In the genomic region with DNA sequence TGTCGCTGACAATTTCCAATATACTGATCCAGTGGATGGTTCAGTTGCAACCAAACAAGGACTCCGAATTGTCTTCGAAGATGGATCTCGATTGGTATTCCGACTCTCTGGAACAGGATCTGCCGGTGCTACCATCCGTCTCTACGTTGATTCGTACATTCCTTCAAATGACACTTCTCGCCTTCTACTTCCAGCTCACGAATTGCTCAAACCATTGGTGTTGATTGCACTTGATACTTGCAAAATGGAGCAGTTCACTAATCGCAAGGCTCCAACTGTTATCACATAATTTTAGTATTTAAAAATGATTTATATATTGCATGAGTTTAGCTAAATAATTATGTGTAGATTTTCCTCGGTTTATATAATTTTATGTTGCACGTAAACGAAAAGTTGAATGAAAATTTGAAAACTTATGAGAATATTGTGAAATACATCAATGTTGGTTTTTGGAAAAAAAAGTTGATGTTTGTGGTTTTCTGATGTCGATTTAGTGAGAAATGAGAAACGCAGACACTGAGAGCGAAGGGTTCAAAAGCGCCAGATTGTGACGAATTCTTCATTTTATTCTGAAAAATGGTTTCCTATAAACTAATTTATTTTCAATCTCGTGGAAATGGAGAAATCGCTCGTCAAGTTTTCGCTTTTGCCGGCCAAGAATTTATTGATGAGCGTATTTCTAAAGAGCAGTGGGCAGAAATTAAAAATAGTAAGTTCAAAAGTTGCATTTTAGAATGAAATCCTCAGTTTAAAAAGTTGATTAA, we compare ENCODE assay signal across 5 worm cellular contexts.
TF ChIP-seq lines count a peak whose summit lies in the region.

A gene (plus strand): TSS at position 574 of the 764 bp plus-strand sequence.

TF ChIP-seq in whole organism, L1 larva, 84 proteins besides CTCF, POLR2A, EP300 and RAD21 (continued from another document and continues in another):
- TF ChIP-seq egl-27 (tag; optimal IDR thresholded peaks at IDR 0.05; lab: Kevin White, UChicago) = no peak
- no peak for TF ChIP-seq mef-2 (tag; optimal IDR thresholded peaks at IDR 0.05; lab: Kevin White, UChicago)
- no peak for TF ChIP-seq fkh-10 (GFP tag; optimal IDR thresholded peaks at IDR 0.05; lab: Kevin White, UChicago)
- no peak for TF ChIP-seq lin-39 (tag; optimal IDR thresholded peaks at IDR 0.05; lab: Kevin White, UChicago)
- TF ChIP-seq dpl-1 (GFP tag; optimal IDR thresholded peaks at IDR 0.05; lab: Kevin White, UChicago) = peak in 1 of 3 experiments; percentile 8
- TF ChIP-seq ceh-63 (GFP tag; optimal IDR thresholded peaks at IDR 0.05; lab: Kevin White, UChicago) = no peak
- no peak for TF ChIP-seq vab-15 (tag; optimal IDR thresholded peaks at IDR 0.05; lab: Kevin White, UChicago)
- no peak for TF ChIP-seq ceh-8 (GFP tag; optimal IDR thresholded peaks at IDR 0.05; lab: Kevin White, UChicago)
- TF ChIP-seq fos-1 (tag; optimal IDR thresholded peaks at IDR 0.05; lab: Kevin White, UChicago) = no peak
- TF ChIP-seq nhr-47 (tag; optimal IDR thresholded peaks at IDR 0.05; lab: Kevin White, UChicago) = peak; percentile 16
- no peak for TF ChIP-seq hlh-17 (GFP tag; optimal IDR thresholded peaks at IDR 0.05; lab: Kevin White, UChicago; ENCODE audit: borderline replicate concordance)
- TF ChIP-seq lin-35 (GFP tag; optimal IDR thresholded peaks at IDR 0.05; lab: Kevin White, UChicago) = peak in 1 of 2 experiments; percentile 34
- peak; percentile 0 to 7 for TF ChIP-seq efl-1 (optimal IDR thresholded peaks at IDR 0.05; lab: Kevin White, UChicago)
- peak in 1 of 2 experiments; percentile 55 for TF ChIP-seq efl-1 (GFP tag; optimal IDR thresholded peaks at IDR 0.05 in 1 of 2; lab: Kevin White, UChicago)
- no peak for TF ChIP-seq ces-1 (GFP tag; optimal IDR thresholded peaks at IDR 0.05; lab: Kevin White, UChicago)
- TF ChIP-seq ama-1 (optimal IDR thresholded peaks at IDR 0.05; lab: Kevin White, UChicago) = peak; percentile 77
- TF ChIP-seq isw-1 (GFP tag; IDR thresholded peaks at IDR 0.05; lab: Robert Waterston, UW) = no peak
- TF ChIP-seq skn-1 (tag; optimal IDR thresholded peaks at IDR 0.05; lab: Kevin White, UChicago) = peak; percentile 37
- peak; percentile 21; the same call in 1 of the 2 replicates for TF ChIP-seq nhr-19 (GFP tag; conservative IDR thresholded peaks at IDR 0.05; lab: Robert Waterston, UW)
- peak; percentile 26 for TF ChIP-seq fkh-8 (tag; optimal IDR thresholded peaks at IDR 0.05; lab: Kevin White, UChicago)
- TF ChIP-seq nhr-85 (tag; lab: Kevin White, UChicago) = peak; percentile 60
- TF ChIP-seq tlp-1 (tag; optimal IDR thresholded peaks at IDR 0.05; lab: Kevin White, UChicago) = no peak
- TF ChIP-seq tbx-2 (tag; optimal IDR thresholded peaks at IDR 0.05; lab: Kevin White, UChicago) = no peak
- TF ChIP-seq ztf-4 (tag; optimal IDR thresholded peaks at IDR 0.05; lab: Kevin White, UChicago) = no peak
- TF ChIP-seq irx-1 (tag; optimal IDR thresholded peaks at IDR 0.05; lab: Kevin White, UChicago) = no peak

TF ChIP-seq in whole organism, L2 larva, 48 proteins besides CTCF, POLR2A, EP300 and RAD21 (continued from another document):
- TF ChIP-seq gmeb-1 (tag; optimal IDR thresholded peaks at IDR 0.05; lab: Kevin White, UChicago) (no peak), peb-1 (tag; optimal IDR thresholded peaks at IDR 0.05; lab: Kevin White, UChicago) (no peak), mbf-1 (tag; optimal IDR thresholded peaks at IDR 0.05; lab: Kevin White, UChicago) (no peak), crh-2 (tag; optimal IDR thresholded peaks at IDR 0.05; lab: Kevin White, UChicago) (peak; percentile 61), nhr-129 (tag; optimal IDR thresholded peaks at IDR 0.05; lab: Kevin White, UChicago) (peak; percentile 33), F13H6.1 (tag; optimal IDR thresholded peaks at IDR 0.05; lab: Kevin White, UChicago) (peak; percentile 25), blmp-1 (tag; optimal IDR thresholded peaks at IDR 0.05; lab: Kevin White, UChicago; ENCODE audit: insufficient read depth) (no peak)

TF ChIP-seq in whole organism, L3 larva, 47 proteins besides CTCF, POLR2A, EP300 and RAD21 (continued from another document):
- TF ChIP-seq nhr-28 (tag; optimal IDR thresholded peaks at IDR 0.05; lab: Kevin White, UChicago) (no peak), nhr-67 (tag; optimal IDR thresholded peaks at IDR 0.05; lab: Kevin White, UChicago) (no peak), nhr-43 (tag; optimal IDR thresholded peaks at IDR 0.05; lab: Kevin White, UChicago; ENCODE audit: poor library complexity, severe bottlenecking) (peak; percentile 79), ceh-28 (tag; optimal IDR thresholded peaks at IDR 0.05; lab: Kevin White, UChicago) (no peak), mdl-1 (tag; optimal IDR thresholded peaks at IDR 0.05; lab: Kevin White, UChicago) (no peak), ZK546.5 (tag; optimal IDR thresholded peaks at IDR 0.05; lab: Kevin White, UChicago) (no peak), unc-39 (tag; optimal IDR thresholded peaks at IDR 0.05; lab: Kevin White, UChicago) (no peak), nhr-25 (tag; optimal IDR thresholded peaks at IDR 0.05; lab: Kevin White, UChicago) (peak; percentile 50), skn-1 (tag; optimal IDR thresholded peaks at IDR 0.05; lab: Kevin White, UChicago) (no peak), sea-2 (GFP tag; optimal IDR thresholded peaks at IDR 0.05; lab: Kevin White, UChicago) (no peak), lsy-12 (tag; optimal IDR thresholded peaks at IDR 0.05; lab: Kevin White, UChicago) (no peak), mml-1 (tag; optimal IDR thresholded peaks at IDR 0.05; lab: Kevin White, UChicago) (no peak), jun-1 (tag; optimal IDR thresholded peaks at IDR 0.05; lab: Kevin White, UChicago) (no peak), ceh-9 (tag; optimal IDR thresholded peaks at IDR 0.05; lab: Kevin White, UChicago) (no peak), egl-5 (tag; optimal IDR thresholded peaks at IDR 0.05; lab: Kevin White, UChicago) (no peak), nhr-12 (tag; optimal IDR thresholded peaks at IDR 0.05; lab: Kevin White, UChicago) (no peak), eor-1 (tag; optimal IDR thresholded peaks at IDR 0.05; lab: Kevin White, UChicago) (no peak), aly-2 (tag; optimal IDR thresholded peaks at IDR 0.05; lab: Kevin White, UChicago) (no peak), daf-12 (tag; optimal IDR thresholded peaks at IDR 0.05; lab: Kevin White, UChicago) (no peak), elt-1 (tag; optimal IDR thresholded peaks at IDR 0.05; lab: Kevin White, UChicago) (no peak), zag-1 (tag; optimal IDR thresholded peaks at IDR 0.05; lab: Kevin White, UChicago) (no peak), fkh-2 (tag; optimal IDR thresholded peaks at IDR 0.05; lab: Kevin White, UChicago) (no peak), fos-1 (tag; optimal IDR thresholded peaks at IDR 0.05; lab: Kevin White, UChicago) (no peak), lin-15B (tag; optimal IDR thresholded peaks at IDR 0.05; lab: Kevin White, UChicago) (no peak), ztf-4 (tag; optimal IDR thresholded peaks at IDR 0.05; lab: Kevin White, UChicago) (no peak), unc-62 (GFP tag; optimal IDR thresholded peaks at IDR 0.05; lab: Kevin White, UChicago) (no peak), nhr-11 (tag; optimal IDR thresholded peaks at IDR 0.05; lab: Kevin White, UChicago) (no peak), nhr-23 (tag; optimal IDR thresholded peaks at IDR 0.05; lab: Kevin White, UChicago) (no peak), fkh-10 (GFP tag; optimal IDR thresholded peaks at IDR 0.05; lab: Kevin White, UChicago) (no peak)

TF ChIP-seq in whole organism, L4 larva, 104 proteins besides CTCF, POLR2A, EP300 and RAD21 (continued from another document and continues in another):
- 0 out of 2 replicates have a peak, but pooled peaks have one; percentile 19 for TF ChIP-seq ctbp-1 (GFP tag; IDR thresholded peaks at IDR 0.05; lab: Robert Waterston, UW)
- no peak for TF ChIP-seq set-16 (GFP tag; IDR thresholded peaks at IDR 0.05; lab: Robert Waterston, UW)
- TF ChIP-seq fkh-10 (GFP tag; optimal IDR thresholded peaks at IDR 0.05; lab: Kevin White, UChicago) = no peak
- TF ChIP-seq ceh-32 (tag; optimal IDR thresholded peaks at IDR 0.05; lab: Kevin White, UChicago; ENCODE audit: poor library complexity) = no peak
- no peak for TF ChIP-seq zip-11 (GFP tag; IDR thresholded peaks at IDR 0.05; lab: Robert Waterston, UW)
- no peak for TF ChIP-seq ceh-82 (tag; optimal IDR thresholded peaks at IDR 0.05; lab: Kevin White, UChicago)
- TF ChIP-seq unc-62 (GFP tag; optimal IDR thresholded peaks at IDR 0.05 in 1 of 2; lab: Kevin White, UChicago) = peak in 1 of 2 experiments; percentile 84
- no peak for TF ChIP-seq unc-62 (tag; optimal IDR thresholded peaks at IDR 0.05; lab: Kevin White, UChicago)
- TF ChIP-seq attf-4 (tag; optimal IDR thresholded peaks at IDR 0.05; lab: Kevin White, UChicago) = no peak
- TF ChIP-seq nhr-25 (tag; optimal IDR thresholded peaks at IDR 0.05; lab: Kevin White, UChicago; ENCODE audit: borderline replicate concordance, insufficient read depth) = no peak
- no peak for TF ChIP-seq ceh-44 (GFP tag; IDR thresholded peaks at IDR 0.05; lab: Robert Waterston, UW)
- TF ChIP-seq php-3 (GFP tag; IDR thresholded peaks at IDR 0.05; lab: Robert Waterston, UW) = 0 out of 2 replicates have a peak, but pooled peaks have one; percentile 45
- peak in 1 of 2 experiments; percentile 61 for TF ChIP-seq lsy-2 (tag; optimal IDR thresholded peaks at IDR 0.05; lab: Kevin White, UChicago)
- TF ChIP-seq ceh-62 (tag; optimal IDR thresholded peaks at IDR 0.05; lab: Kevin White, UChicago) = no peak
- TF ChIP-seq zfp-2 (tag; optimal IDR thresholded peaks at IDR 0.05; lab: Kevin White, UChicago) = no peak
- TF ChIP-seq ama-1 (optimal IDR thresholded peaks at IDR 0.05; lab: Kevin White, UChicago) = peak; percentile 69
- TF ChIP-seq mdl-1 (tag; optimal IDR thresholded peaks at IDR 0.05; lab: Kevin White, UChicago) = no peak
- TF ChIP-seq dmd-6 (GFP tag; IDR thresholded peaks at IDR 0.05; lab: Robert Waterston, UW) = 0 out of 2 replicates have a peak, but pooled peaks have one; percentile 8
- no peak for TF ChIP-seq zip-2 (tag; optimal IDR thresholded peaks at IDR 0.05; lab: Kevin White, UChicago)
- no peak for TF ChIP-seq ZK546.5 (tag; optimal IDR thresholded peaks at IDR 0.05; lab: Kevin White, UChicago)
- no peak for TF ChIP-seq lin-15B (tag; optimal IDR thresholded peaks at IDR 0.05; lab: Kevin White, UChicago)
- peak; percentile 13 for TF ChIP-seq T20F7.1 (GFP tag; optimal IDR thresholded peaks at IDR 0.05; lab: Kevin White, UChicago)
- no peak for TF ChIP-seq dmd-9 (GFP tag; IDR thresholded peaks at IDR 0.05; lab: Robert Waterston, UW)
- no peak for TF ChIP-seq Y105C5A.15 (GFP tag; IDR thresholded peaks at IDR 0.05; lab: Robert Waterston, UW)
- no peak for TF ChIP-seq ztf-11 (tag; optimal IDR thresholded peaks at IDR 0.05; lab: Kevin White, UChicago)
- TF ChIP-seq nhr-237 (tag; optimal IDR thresholded peaks at IDR 0.05; lab: Kevin White, UChicago) = no peak
- TF ChIP-seq pha-4 (GFP tag; IDR thresholded peaks at IDR 0.05; lab: Robert Waterston, UW) = 0 out of 2 replicates have a peak, but pooled peaks have one; percentile 52
- no peak for TF ChIP-seq pha-4 (tag; optimal IDR thresholded peaks at IDR 0.05; lab: Kevin White, UChicago)
- no peak for TF ChIP-seq arid-1 (GFP tag; conservative IDR thresholded peaks at IDR 0.05; lab: Robert Waterston, UW)
- 0 out of 2 replicates have a peak, but pooled peaks have one; percentile 64 for TF ChIP-seq nhr-42 (GFP tag; IDR thresholded peaks at IDR 0.05; lab: Robert Waterston, UW)
- no peak for TF ChIP-seq daf-8 (GFP tag; IDR thresholded peaks at IDR 0.05; lab: Robert Waterston, UW)
- TF ChIP-seq zag-1 (tag; optimal IDR thresholded peaks at IDR 0.05; lab: Kevin White, UChicago) = no peak
- no peak for TF ChIP-seq madf-5 (GFP tag; IDR thresholded peaks at IDR 0.05; lab: Robert Waterston, UW)
- no peak for TF ChIP-seq lin-39 (tag; optimal IDR thresholded peaks at IDR 0.05; lab: Kevin White, UChicago)
- no peak for TF ChIP-seq ZK337.2 (GFP tag; IDR thresholded peaks at IDR 0.05; lab: Robert Waterston, UW)

TF ChIP-seq in whole organism, young adult, 124 proteins besides CTCF, POLR2A, EP300 and RAD21 (continued from another document):
- TF ChIP-seq atf-7 (tag; optimal IDR thresholded peaks at IDR 0.05; lab: Kevin White, UChicago) = peak; percentile 64
- peak in 1 of 3 experiments; percentile 49 for TF ChIP-seq lin-35 (GFP tag; optimal IDR thresholded peaks at IDR 0.05; lab: Kevin White, UChicago)
- TF ChIP-seq ztf-25 (GFP tag; IDR thresholded peaks at IDR 0.05; lab: Robert Waterston, UW) = no peak
- peak; percentile 53 for TF ChIP-seq lin-54 (GFP tag; optimal IDR thresholded peaks at IDR 0.05; lab: Kevin White, UChicago)
- TF ChIP-seq K12H6.12 (tag; optimal IDR thresholded peaks at IDR 0.05; lab: Kevin White, UChicago) = no peak
- TF ChIP-seq attf-5 (GFP tag; optimal IDR thresholded peaks at IDR 0.05; lab: Kevin White, UChicago) = peak; percentile 60
- TF ChIP-seq lin-26 (GFP tag; IDR thresholded peaks at IDR 0.05; lab: Robert Waterston, UW) = 0 out of 2 replicates have a peak, but pooled peaks have one; percentile 50
- TF ChIP-seq tbp1 (GFP tag; optimal IDR thresholded peaks at IDR 0.05; lab: Kevin White, UChicago) = peak; percentile 52
- TF ChIP-seq F10E7.11 (tag; optimal IDR thresholded peaks at IDR 0.05; lab: Kevin White, UChicago) = no peak
- no peak for TF ChIP-seq ets-4 (GFP tag; optimal IDR thresholded peaks at IDR 0.05; lab: Kevin White, UChicago)
- no peak for TF ChIP-seq let-607 (tag; optimal IDR thresholded peaks at IDR 0.05; lab: Kevin White, UChicago)
- TF ChIP-seq ztf-22 (GFP tag; optimal IDR thresholded peaks at IDR 0.05; lab: Kevin White, UChicago) = peak; percentile 62
- peak; percentile 14 for TF ChIP-seq gei-17 (GFP tag; optimal IDR thresholded peaks at IDR 0.05; lab: Kevin White, UChicago)
- no peak for TF ChIP-seq snpc-4 (GFP tag; optimal IDR thresholded peaks at IDR 0.05; lab: Kevin White, UChicago)
- peak in 2 of 4 experiments; percentile 4 to 16 for TF ChIP-seq snpc-4 (tag; optimal IDR thresholded peaks at IDR 0.05; lab: Kevin White, UChicago)
- peak; percentile 5 for TF ChIP-seq lsl-1 (GFP tag; optimal IDR thresholded peaks at IDR 0.05; lab: Kevin White, UChicago)
- peak; percentile 55; the same call in 1 of the 2 replicates for TF ChIP-seq madf-6 (GFP tag; IDR thresholded peaks at IDR 0.05; lab: Robert Waterston, UW)
- 0 out of 2 replicates have a peak, but pooled peaks have one; percentile 5 for TF ChIP-seq cebp-2 (GFP tag; IDR thresholded peaks at IDR 0.05; lab: Robert Waterston, UW)
- 0 out of 2 replicates have a peak, but pooled peaks have one; percentile 53 for TF ChIP-seq pbrm-1 (GFP tag; IDR thresholded peaks at IDR 0.05; lab: Robert Waterston, UW)
- peak; percentile 6 for TF ChIP-seq madf-10 (tag; optimal IDR thresholded peaks at IDR 0.05; lab: Kevin White, UChicago)
- peak; percentile 68; the same call in 1 of the 2 replicates for TF ChIP-seq K11D2.4 (GFP tag; IDR thresholded peaks at IDR 0.05; lab: Robert Waterston, UW)
- peak; percentile 69 for TF ChIP-seq B0336.3 (GFP tag; IDR thresholded peaks at IDR 0.05; lab: Robert Waterston, UW)
- no peak for TF ChIP-seq B0019.2 (GFP tag; conservative IDR thresholded peaks at IDR 0.05; lab: Robert Waterston, UW)
- TF ChIP-seq B0035.1 (tag; optimal IDR thresholded peaks at IDR 0.05; lab: Kevin White, UChicago) = no peak
- peak; percentile 80 for TF ChIP-seq tlf-1 (GFP tag; optimal IDR thresholded peaks at IDR 0.05; lab: Kevin White, UChicago)
- no peak for TF ChIP-seq egl-18 (GFP tag; IDR thresholded peaks at IDR 0.05; lab: Robert Waterston, UW)
- TF ChIP-seq ceh-79 (tag; optimal IDR thresholded peaks at IDR 0.05; lab: Kevin White, UChicago) = peak; percentile 55
- TF ChIP-seq zim-3 (tag; optimal IDR thresholded peaks at IDR 0.05; lab: Kevin White, UChicago) = peak; percentile 11
- peak; percentile 28 for TF ChIP-seq chd-7 (tag; optimal IDR thresholded peaks at IDR 0.05; lab: Kevin White, UChicago)
- TF ChIP-seq ekl-4 (GFP tag; IDR thresholded peaks at IDR 0.05; lab: Robert Waterston, UW) = peak; percentile 71; the same call in 1 of the 2 replicates
- TF ChIP-seq repo-1 (tag; optimal IDR thresholded peaks at IDR 0.05; lab: Kevin White, UChicago) = peak; percentile 83
- TF ChIP-seq nhr-90 (tag; optimal IDR thresholded peaks at IDR 0.05; lab: Kevin White, UChicago) = peak; percentile 36
- TF ChIP-seq Y56A3A.18 (GFP tag; IDR thresholded peaks at IDR 0.05; lab: Robert Waterston, UW) = peak; percentile 76
- peak; percentile 83 for TF ChIP-seq Y53G8AR.9 (GFP tag; conservative IDR thresholded peaks at IDR 0.05; lab: Robert Waterston, UW)
- peak; percentile 46 for TF ChIP-seq ztf-26 (tag; optimal IDR thresholded peaks at IDR 0.05; lab: Kevin White, UChicago)
- TF ChIP-seq Y67H2A.10 (GFP tag; conservative IDR thresholded peaks at IDR 0.05; lab: Robert Waterston, UW) = no peak
- TF ChIP-seq dox-1 (GFP tag; IDR thresholded peaks at IDR 0.05; lab: Robert Waterston, UW) = peak; percentile 55
